Fruit fly (Drosophila melanogaster): ENCODE measurements around the gene ND-PDSW.

DNA sequence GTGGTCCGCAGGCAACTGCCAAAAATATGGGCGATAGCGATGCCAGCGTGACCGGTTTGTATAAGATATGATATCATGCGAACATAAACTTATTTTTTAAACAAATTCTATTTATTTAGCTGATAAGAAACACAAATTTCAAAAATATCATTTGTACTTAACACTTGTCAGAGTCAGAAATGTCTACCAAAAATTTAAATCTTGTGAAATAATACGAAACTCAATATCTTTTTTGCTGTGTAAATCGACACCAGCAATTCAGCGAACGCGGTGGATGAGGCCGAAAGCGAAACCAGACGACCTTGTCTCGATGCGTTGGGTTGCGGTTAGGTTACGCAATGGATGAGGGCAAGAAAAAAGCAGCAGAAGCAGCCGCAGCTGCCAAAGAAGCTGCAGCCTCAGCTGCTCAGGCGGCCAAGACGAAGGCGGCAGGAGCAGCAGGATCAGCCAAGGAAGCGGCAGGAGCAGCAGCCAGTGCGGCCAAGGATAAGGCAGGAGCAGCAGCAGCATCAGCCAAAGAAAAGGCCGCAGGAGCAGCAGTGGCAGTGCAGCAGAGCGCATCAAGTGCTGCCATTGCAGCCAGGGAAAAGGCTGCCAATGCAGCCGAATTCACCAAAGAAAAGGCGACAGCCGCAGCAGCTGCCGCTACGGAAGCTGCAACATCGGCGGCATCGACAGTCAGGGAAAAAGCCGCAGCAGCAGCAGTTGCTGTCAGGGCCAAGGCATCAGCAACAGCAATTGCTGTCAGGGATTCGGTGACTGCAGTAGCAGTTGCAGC, 49.2 kb upstream of the ND-PDSW start, which contains the start of gene CG31952:
- no peak for TF ChIP-seq tj (GFP tag; optimal IDR thresholded peaks at IDR 0.05)
- TF ChIP-seq bab1 (GFP tag; optimal IDR thresholded peaks at IDR 0.05) = no peak
- TF ChIP-seq Crg-1 (GFP tag; optimal IDR thresholded peaks at IDR 0.05) = no peak
- TF ChIP-seq kay (GFP tag; ENCODE audit: borderline replicate concordance) = no peak
- no peak for TF ChIP-seq Clk (GFP tag; optimal IDR thresholded peaks at IDR 0.05)
- TF ChIP-seq CG11617 (GFP tag; optimal IDR thresholded peaks at IDR 0.05) = no peak
- TF ChIP-seq CG12768 (GFP tag; optimal IDR thresholded peaks at IDR 0.05) = no peak
- TF ChIP-seq toe (GFP tag; optimal IDR thresholded peaks at IDR 0.05) = no peak
- TF ChIP-seq Hr96 (GFP tag; optimal IDR thresholded peaks at IDR 0.05) = no peak
- no peak for TF ChIP-seq CG1620 (GFP tag; optimal IDR thresholded peaks at IDR 0.05)
- TF ChIP-seq cic (GFP tag; optimal IDR thresholded peaks at IDR 0.05) = no peak
- TF ChIP-seq pad (GFP tag; optimal IDR thresholded peaks at IDR 0.05) = no peak
